Worm (Caenorhabditis elegans) whole organism, mixed stage, embryonic: ENCODE measurements around the gene C14H10.2.

Source experiments
- M03D4.4 ChIP-seq: sonication (generic microtip); optimal IDR thresholded peaks from 2 replicates; lab custom pipeline; 2017; ENCODE audit warnings: mild to moderate bottlenecking, missing genetic modification characterization, missing compliant biosample characterization
- blmp-1 ChIP-seq: fragments of 150-350 bp; optimal IDR thresholded peaks from 2 replicates; lab custom pipeline; 2014; ENCODE audit warnings: missing biosample characterization, missing genetic modification characterization
- ceh-43 ChIP-seq: fragments of 200-800 bp; sonication (Bioruptor generic); optimal IDR thresholded peaks from 2 replicates; lab custom pipeline; 2018; ENCODE audit warnings: mild to moderate bottlenecking, missing genetic modification characterization, moderate library complexity, missing compliant biosample characterization
- ceh-83 ChIP-seq: fragments of 200-800 bp; sonication (Bioruptor generic); optimal IDR thresholded peaks from 2 replicates; lab custom pipeline; 2018; ENCODE audit warnings: mild to moderate bottlenecking, missing genetic modification characterization, missing compliant biosample characterization
- ces-1 ChIP-seq: fragments of 150-350 bp; optimal IDR thresholded peaks from 2 replicates; lab custom pipeline; 2014; ENCODE audit warnings: missing biosample characterization, missing genetic modification reagents, missing genetic modification characterization
- cnd-1 ChIP-seq: fragments of 200-800 bp; sonication (Bioruptor generic); optimal IDR thresholded peaks from 2 replicates; lab custom pipeline; 2018; ENCODE audit warnings: mild to moderate bottlenecking, missing genetic modification characterization, missing compliant biosample characterization
- drap-1 ChIP-seq: fragments of 200-800 bp; sonication (Bioruptor generic); optimal IDR thresholded peaks from 3 replicates; lab custom pipeline; 2018; ENCODE audit warnings: mild to moderate bottlenecking, missing genetic modification characterization, missing compliant biosample characterization
- elt-1 ChIP-seq: sonication (generic microtip); optimal IDR thresholded peaks from 2 replicates; lab custom pipeline; 2017; ENCODE audit warnings: missing genetic modification characterization, mild to moderate bottlenecking, missing compliant biosample characterization, antibody characterized with exemption, moderate library complexity, borderline replicate concordance; ENCODE audit not compliant: insufficient read depth
- elt-3 ChIP-seq: fragments of 150-350 bp; optimal IDR thresholded peaks from 2 replicates; lab custom pipeline; 2014; ENCODE audit warnings: missing biosample characterization, missing genetic modification characterization
- flh-1 ChIP-seq: fragments of 200-800 bp; sonication (Bioruptor generic); optimal IDR thresholded peaks from 2 replicates; lab custom pipeline; 2018; ENCODE audit warnings: mild to moderate bottlenecking, missing genetic modification characterization, moderate library complexity, missing compliant biosample characterization
- ham-2 ChIP-seq: fragments of 200-800 bp; sonication (Bioruptor generic); optimal IDR thresholded peaks from 2 replicates; lab custom pipeline; 2018; ENCODE audit warnings: mild to moderate bottlenecking, missing genetic modification characterization, missing compliant biosample characterization
- hlh-1 ChIP-seq: fragments of 150-350 bp; optimal IDR thresholded peaks from 2 replicates; lab custom pipeline; 2014; ENCODE audit warnings: missing biosample characterization, missing genetic modification reagents, missing genetic modification characterization
- lin-13 ChIP-seq: fragments of 150-350 bp; optimal IDR thresholded peaks from 2 replicates; lab custom pipeline; 2014; ENCODE audit warnings: missing biosample characterization, missing genetic modification characterization
- lin-32 ChIP-seq: fragments of 200-800 bp; sonication (Bioruptor generic); optimal IDR thresholded peaks from 2 replicates; lab custom pipeline; 2018; ENCODE audit warnings: mild to moderate bottlenecking, missing genetic modification characterization, missing compliant biosample characterization
- mab-5 ChIP-seq: fragments of 150-350 bp; optimal IDR thresholded peaks from 2 replicates; lab custom pipeline; 2014; ENCODE audit warnings: missing biosample characterization, missing genetic modification characterization
- mep-1 ChIP-seq: fragments of 150-350 bp; optimal IDR thresholded peaks from 2 replicates; lab custom pipeline; 2017; ENCODE audit warnings: missing biosample characterization, missing genetic modification reagents, missing genetic modification characterization, inconsistent platforms
- mls-2 ChIP-seq: sonication (generic microtip); optimal IDR thresholded peaks from 2 replicates; lab custom pipeline; 2016; ENCODE audit warnings: mild to moderate bottlenecking, missing genetic modification characterization, moderate library complexity, missing compliant biosample characterization
- nhr-12 ChIP-seq: fragments of 150-350 bp; optimal IDR thresholded peaks from 2 replicates; lab custom pipeline; 2014; ENCODE audit warnings: missing biosample characterization, missing genetic modification characterization
- nhr-2 ChIP-seq: fragments of 150-350 bp; optimal IDR thresholded peaks from 2 replicates; lab custom pipeline; 2014; ENCODE audit warnings: missing biosample characterization, missing genetic modification characterization
- nhr-237 ChIP-seq: fragments of 150-350 bp; optimal IDR thresholded peaks from 2 replicates; lab custom pipeline; 2014; ENCODE audit warnings: missing biosample characterization, missing genetic modification characterization
- nhr-28 ChIP-seq: fragments of 150-350 bp; optimal IDR thresholded peaks from 2 replicates; lab custom pipeline; 2014; ENCODE audit warnings: missing biosample characterization, missing genetic modification characterization
- nhr-76 ChIP-seq: sonication (generic microtip); optimal IDR thresholded peaks from 2 replicates; lab custom pipeline; 2017; ENCODE audit warnings: missing biosample characterization, missing genetic modification characterization
- pha-4 ChIP-seq: fragments of 150-350 bp; optimal IDR thresholded peaks from 2 replicates; lab custom pipeline; 2018; ENCODE audit warnings: missing biosample characterization, missing genetic modification reagents, missing genetic modification characterization
- sem-2 ChIP-seq: fragments of 200-800 bp; sonication (Bioruptor generic); optimal IDR thresholded peaks from 2 replicates; lab custom pipeline; 2018; ENCODE audit warnings: mild to moderate bottlenecking, missing genetic modification characterization, missing compliant biosample characterization
- snpc-4 ChIP-seq: fragments of 150-350 bp; optimal IDR thresholded peaks from 2 replicates; lab custom pipeline; 2014; ENCODE audit warnings: missing biosample characterization, missing genetic modification characterization
- sptf-1 ChIP-seq: sonication (generic microtip); optimal IDR thresholded peaks from 2 replicates; lab custom pipeline; 2017; ENCODE audit warnings: mild to moderate bottlenecking, missing genetic modification characterization, moderate library complexity, missing compliant biosample characterization
- tbx-8 ChIP-seq: fragments of 200-800 bp; sonication (Bioruptor generic); optimal IDR thresholded peaks from 2 replicates; lab custom pipeline; 2018; ENCODE audit warnings: mild to moderate bottlenecking, missing genetic modification characterization, moderate library complexity, missing compliant biosample characterization
- unc-120 ChIP-seq: sonication (generic microtip); optimal IDR thresholded peaks from 2 replicates; lab custom pipeline; 2017; ENCODE audit warnings: missing genetic modification characterization, missing compliant biosample characterization; ENCODE audit not compliant: poor library complexity, severe bottlenecking
- unc-62 ChIP-seq: fragments of 150-350 bp; optimal IDR thresholded peaks from 2 replicates; lab custom pipeline; 2014; ENCODE audit warnings: missing biosample characterization, missing genetic modification reagents, missing genetic modification characterization
- zip-8 ChIP-seq: fragments of 150-350 bp; optimal IDR thresholded peaks from 2 replicates; lab custom pipeline; 2014; ENCODE audit warnings: missing biosample characterization, missing genetic modification characterization
- ztf-11 ChIP-seq: fragments of 150-350 bp; optimal IDR thresholded peaks from 2 replicates; lab custom pipeline; 2014; ENCODE audit warnings: missing biosample characterization, missing genetic modification characterization

The C14H10.2 gene

ce11 chrX:10252781-10253180 lies at the start of gene C14H10.2:
TSS of gene C14H10.2 (minus strand) at chrX:10252881.
- no peak for TF ChIP-seq pha-4 (tag; lab: Kevin White, UChicago)
- peak; percentile 0 for TF ChIP-seq unc-120 (tag; lab: Kevin White, UChicago)

ce11 chrX:10302430-10302829 lies 49.7 kb upstream of the C14H10.2 start, which contains the start of gene fip-5:
TSS of gene fip-5 (plus strand) at chrX:10302741.
- TF ChIP-seq snpc-4 (tag; lab: Kevin White, UChicago) (no peak), lin-32 (GFP tag; lab: Kevin White, UChicago) (no peak), nhr-76 (tag; lab: Kevin White, UChicago) (no peak), ceh-43 (no peak), mls-2 (tag; lab: Kevin White, UChicago) (no peak), flh-1 (GFP tag; lab: Kevin White, UChicago) (no peak), M03D4.4 (no peak), ham-2 (GFP tag; lab: Kevin White, UChicago) (no peak), hlh-1 (no peak), ztf-11 (tag; lab: Kevin White, UChicago) (no peak), nhr-28 (tag; lab: Kevin White, UChicago) (no peak), sem-2 (no peak)

ce11 chrX:10301920-10302319 lies 49.2 kb upstream of the C14H10.2 start:
- TF ChIP-seq unc-120 (tag; lab: Kevin White, UChicago) (no peak), unc-62 (GFP tag; lab: Kevin White, UChicago) (no peak), nhr-12 (tag; lab: Kevin White, UChicago) (no peak), elt-3 (tag; lab: Kevin White, UChicago) (no peak), lin-13 (tag; lab: Kevin White, UChicago) (no peak)

ce11 chrX:10297410-10297809 lies 44.7 kb upstream of the C14H10.2 start:
- no peak for TF ChIP-seq hlh-1
- no peak for TF ChIP-seq mls-2 (tag; lab: Kevin White, UChicago)
- TF ChIP-seq unc-120 (tag; lab: Kevin White, UChicago) = no peak
- TF ChIP-seq nhr-2 (tag; lab: Kevin White, UChicago) = no peak
- TF ChIP-seq nhr-237 (tag; lab: Kevin White, UChicago) = no peak
- no peak for TF ChIP-seq M03D4.4
- TF ChIP-seq unc-62 (GFP tag; lab: Kevin White, UChicago) = no peak
- no peak for TF ChIP-seq sptf-1
- TF ChIP-seq mep-1 (tag; lab: Kevin White, UChicago) = no peak
- TF ChIP-seq ceh-83 (GFP tag; lab: Kevin White, UChicago) = no peak
- no peak for TF ChIP-seq drap-1 (GFP tag; lab: Kevin White, UChicago)
- no peak for TF ChIP-seq lin-32 (GFP tag; lab: Kevin White, UChicago)
- TF ChIP-seq tbx-8 = no peak
- no peak for TF ChIP-seq ces-1 (GFP tag; lab: Kevin White, UChicago)
- no peak for TF ChIP-seq cnd-1 (tag; lab: Kevin White, UChicago)
- no peak for TF ChIP-seq ham-2 (GFP tag; lab: Kevin White, UChicago)
- no peak for TF ChIP-seq snpc-4 (tag; lab: Kevin White, UChicago)
- no peak for TF ChIP-seq flh-1 (GFP tag; lab: Kevin White, UChicago)
- TF ChIP-seq elt-3 (tag; lab: Kevin White, UChicago) = no peak
- TF ChIP-seq blmp-1 = no peak
- TF ChIP-seq, all 35 proteins: peak for 0

- TF ChIP-seq sptf-1 (no peak), lin-32 (GFP tag; lab: Kevin White, UChicago) (no peak), unc-62 (GFP tag; lab: Kevin White, UChicago) (no peak), unc-120 (tag; lab: Kevin White, UChicago) (no peak), zip-8 (tag; lab: Kevin White, UChicago) (no peak), mab-5 (tag; lab: Kevin White, UChicago) (no peak), ham-2 (GFP tag; lab: Kevin White, UChicago) (no peak), snpc-4 (tag; lab: Kevin White, UChicago) (no peak), nhr-2 (tag; lab: Kevin White, UChicago) (no peak), elt-1 (tag; lab: Kevin White, UChicago) (no peak), nhr-12 (tag; lab: Kevin White, UChicago) (no peak), elt-3 (tag; lab: Kevin White, UChicago) (no peak), drap-1 (GFP tag; lab: Kevin White, UChicago) (no peak), nhr-28 (tag; lab: Kevin White, UChicago) (no peak), mep-1 (tag; lab: Kevin White, UChicago) (no peak), mls-2 (tag; lab: Kevin White, UChicago) (no peak), flh-1 (GFP tag; lab: Kevin White, UChicago) (no peak)
Observed at ce11 chrX:10285634-10286033, 33.0 kb upstream of the C14H10.2 start, which contains the start of gene npr-6. TSS of gene npr-6 (minus strand) at chrX:10285734.
